Fruit fly (Drosophila melanogaster) whole organism: ENCODE data around the gene cue.

ENCODE experiments used
- CG8478 ChIP-seq: fragments of >200 bp; optimal IDR thresholded peaks from 2 replicates; lab custom pipeline; 2018; ENCODE audit warnings: inconsistent platforms
- Dll ChIP-seq: fragments of >200 bp; optimal IDR thresholded peaks from 2 replicates; lab custom pipeline; 2017
- EcR ChIP-seq, 2 experiments: fragments of >200 bp; optimal IDR thresholded peaks; 2 replicates each; lab custom pipeline; 2017; ENCODE audit warnings: missing biosample characterization in 2 of 2, missing genetic modification characterization in 2 of 2, missing genetic modification reagents in 2 of 2
- pan ChIP-seq: fragments of >200 bp; optimal IDR thresholded peaks from 2 replicates; lab custom pipeline; 2017
- psq ChIP-seq: fragments of >200 bp; optimal IDR thresholded peaks from 2 replicates; lab custom pipeline; 2017
- usp ChIP-seq: fragments of >200 bp; optimal IDR thresholded peaks from 2 replicates; lab custom pipeline; 2017; ENCODE audit warnings: missing biosample characterization, missing genetic modification characterization, mixed read lengths

The cue gene

DNA sequence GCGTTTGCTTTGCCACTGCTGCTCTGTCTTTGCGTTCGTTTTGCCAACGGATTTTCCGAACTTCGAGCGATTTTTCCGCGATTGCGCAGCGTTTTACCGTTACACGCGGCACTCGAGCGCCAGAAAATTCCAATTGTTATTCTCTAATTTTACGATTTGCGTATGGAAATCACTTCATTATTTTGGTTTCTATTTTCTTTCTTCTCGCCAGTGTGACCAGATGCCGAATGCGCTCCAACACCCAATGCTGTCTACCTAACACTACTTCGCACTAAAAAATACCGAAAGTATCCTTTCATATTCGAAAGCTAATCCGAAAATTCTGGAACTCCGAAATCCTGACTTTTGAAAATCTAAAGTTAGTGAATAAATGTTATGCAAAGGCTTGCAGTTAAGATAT, 20.7 kb downstream of the cue start, which contains the start of gene CG12084:
Gene CG12084, minus strand, starts transcription at position 236 of the 400 bp plus-strand sequence.
- TF ChIP-seq Dll: no peak
- TF ChIP-seq psq: no peak
- no peak for TF ChIP-seq CG8478
- no peak for TF ChIP-seq EcR (GFP tag; optimal IDR thresholded peaks at IDR 0.05; lab: Kevin White, UChicago)

DNA sequence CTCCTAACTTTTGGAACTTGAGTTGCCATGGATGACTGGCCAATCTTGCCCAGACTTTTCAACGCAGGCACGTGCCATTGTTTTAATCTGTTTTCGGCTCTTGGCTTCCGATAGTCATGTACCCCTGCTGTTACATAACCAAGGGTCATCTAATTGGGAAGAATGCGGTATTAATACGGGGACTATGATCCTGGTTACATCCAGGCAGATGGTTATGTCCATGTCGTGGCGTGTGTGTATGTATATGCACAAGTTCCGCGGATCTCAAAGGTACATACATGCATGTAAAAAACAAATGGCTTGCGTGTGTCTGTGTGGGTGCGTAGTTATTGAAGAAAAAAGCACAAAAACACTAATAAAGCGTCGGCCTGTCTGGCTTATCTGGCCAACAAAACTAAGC, 21.3 kb downstream of the cue start:
- TF ChIP-seq Dll: no peak
- TF ChIP-seq usp (GFP tag; lab: Kevin White, UChicago): no peak
- TF ChIP-seq pan: no peak
- TF ChIP-seq psq: no peak
- TF ChIP-seq CG8478: no peak
- TF ChIP-seq EcR (GFP tag; optimal IDR thresholded peaks at IDR 0.05; lab: Kevin White, UChicago): no peak

DNA sequence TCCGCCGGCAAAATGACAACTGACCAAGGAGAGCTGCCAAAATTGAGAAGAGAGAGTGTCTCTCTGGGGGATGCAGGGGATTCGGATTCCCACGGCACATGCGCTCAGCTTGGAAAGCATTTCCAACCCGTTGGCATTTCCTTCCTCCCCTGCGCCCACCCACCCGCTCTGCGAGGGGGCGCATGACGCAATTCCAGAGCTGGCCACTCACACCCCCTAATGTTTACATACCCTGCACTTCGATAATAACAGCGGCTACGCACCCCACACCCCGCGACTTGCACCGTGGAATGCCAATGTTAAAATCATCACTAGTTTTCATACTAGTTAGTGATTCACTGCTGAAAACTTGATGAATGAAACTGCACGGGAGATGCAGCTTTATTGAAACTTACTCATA, 27.5 kb downstream of the cue start, which contains the start of gene stet:
Gene stet, minus strand, starts transcription at position 25 of the 400 bp plus-strand sequence.
- no peak for TF ChIP-seq pan
- no peak for TF ChIP-seq CG8478
- TF ChIP-seq psq: no peak
- no peak for TF ChIP-seq Dll
- no peak for TF ChIP-seq EcR (GFP tag; optimal IDR thresholded peaks at IDR 0.05; lab: Kevin White, UChicago)
- TF ChIP-seq usp (GFP tag; lab: Kevin White, UChicago): no peak

DNA sequence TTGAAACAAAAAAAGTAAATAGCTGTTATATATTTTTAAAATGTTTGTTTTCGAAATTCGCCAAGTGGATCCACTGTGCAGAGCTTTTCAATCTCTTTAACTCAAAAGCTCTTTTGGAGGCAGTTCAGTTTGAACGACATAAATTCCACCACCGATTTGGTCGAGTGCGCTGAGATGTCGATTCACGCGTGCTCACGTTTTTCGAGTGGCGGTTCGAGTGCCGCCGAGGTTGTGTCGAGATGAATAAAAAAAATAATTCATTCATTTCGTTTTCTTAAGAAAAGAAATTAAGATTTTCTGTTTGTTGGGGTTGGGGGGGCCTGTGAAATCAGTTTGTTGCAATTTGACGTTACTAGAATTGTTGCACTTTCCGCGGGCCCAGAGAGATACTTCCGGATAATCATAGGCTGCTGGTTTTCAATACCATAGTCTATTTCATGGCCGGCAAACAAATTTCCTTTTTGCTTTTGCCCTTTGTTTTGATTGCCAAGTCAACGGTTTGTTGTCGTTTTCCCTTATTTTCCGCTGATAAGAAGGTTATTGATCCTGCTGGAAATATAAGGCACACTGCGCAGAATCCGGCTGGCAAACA, 28.4 kb downstream of the cue start:
- TF ChIP-seq Dll (no peak), CG8478 (no peak), usp (GFP tag; lab: Kevin White, UChicago) (no peak), psq (no peak), pan (no peak), EcR (GFP tag; optimal IDR thresholded peaks at IDR 0.05; lab: Kevin White, UChicago) (no peak)

DNA sequence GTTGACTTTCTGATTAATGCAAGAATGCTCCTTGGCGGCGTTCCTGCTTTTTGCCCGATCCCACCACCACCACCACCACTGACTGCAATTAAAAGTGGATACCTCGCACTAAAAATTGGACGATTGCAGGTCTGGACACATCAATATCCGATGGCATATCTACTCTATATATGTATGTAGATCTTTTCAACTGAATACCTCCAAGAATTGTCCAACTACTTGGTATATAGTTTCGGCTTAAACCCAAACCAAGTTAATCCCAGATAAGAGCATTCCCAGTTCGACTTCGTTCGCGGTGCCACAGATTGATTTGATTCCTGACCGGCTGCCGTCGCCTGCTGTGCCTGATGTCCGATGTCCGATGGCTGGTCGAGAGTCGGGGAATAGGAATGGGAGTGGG, 32.3 kb downstream of the cue start:
- no peak for TF ChIP-seq psq
- no peak for TF ChIP-seq usp (GFP tag; lab: Kevin White, UChicago)
- no peak for TF ChIP-seq pan
- no peak for TF ChIP-seq Dll
- TF ChIP-seq CG8478: no peak
- TF ChIP-seq EcR (GFP tag; optimal IDR thresholded peaks at IDR 0.05; lab: Kevin White, UChicago): no peak

DNA sequence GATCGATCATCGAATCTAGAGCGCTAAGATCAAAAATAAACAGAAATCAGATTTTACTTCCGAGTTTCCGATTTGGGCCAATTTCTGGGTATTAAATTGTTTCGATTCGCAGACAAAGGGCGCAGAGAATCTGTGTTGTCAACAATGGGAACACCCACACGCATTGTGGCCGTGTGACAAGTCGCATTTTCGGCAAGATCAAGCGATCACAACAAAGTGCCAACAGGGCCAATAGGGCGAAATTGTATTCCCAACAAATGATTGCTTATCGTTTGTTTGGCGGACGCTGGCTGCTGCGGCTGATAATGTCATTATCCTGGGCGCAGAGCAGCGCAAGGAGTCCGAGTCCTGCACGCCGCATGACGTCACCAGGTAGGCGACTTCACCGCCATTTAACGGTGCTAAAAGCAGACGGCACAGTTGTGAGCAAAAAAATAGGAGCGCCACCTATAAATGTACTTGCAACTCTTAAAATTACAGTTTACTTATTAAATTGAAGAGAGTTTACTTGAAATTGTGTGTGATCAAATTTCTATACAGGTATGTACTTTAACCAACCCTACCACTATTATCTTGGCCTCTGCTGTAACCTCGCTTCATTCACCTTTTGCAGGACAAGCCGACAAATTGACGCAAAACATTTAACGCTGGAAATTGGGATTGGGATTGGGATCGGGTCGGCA, 37.9 kb downstream of the cue start:
- TF ChIP-seq psq (no peak), pan (no peak), EcR (GFP tag; optimal IDR thresholded peaks at IDR 0.05; lab: Kevin White, UChicago) (no peak), CG8478 (no peak), Dll (no peak), usp (GFP tag; lab: Kevin White, UChicago) (no peak)

DNA sequence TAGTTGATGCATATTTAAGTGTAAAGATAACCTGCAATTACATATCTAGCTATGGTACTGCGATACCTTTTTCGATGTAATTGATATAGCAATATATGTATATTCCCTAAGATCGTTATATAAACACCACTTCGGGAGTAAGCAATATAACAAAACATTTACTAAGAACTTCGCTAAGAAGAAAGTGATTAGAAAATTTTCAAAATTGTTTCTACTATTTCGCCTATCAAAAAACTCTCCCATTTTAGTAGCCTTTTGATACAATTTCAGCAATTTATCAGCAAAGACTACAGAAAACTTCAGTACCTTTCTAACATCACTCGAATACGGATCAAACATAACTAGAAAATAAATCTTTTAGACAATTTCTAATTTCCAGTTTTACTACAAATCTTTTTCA, 39.8 kb downstream of the cue start, which contains the start of gene robl62A:
Gene robl62A, plus strand, starts transcription at position 301 of the 400 bp plus-strand sequence.
- TF ChIP-seq CG8478 (no peak), EcR (GFP tag; optimal IDR thresholded peaks at IDR 0.05; lab: Kevin White, UChicago) (no peak), usp (GFP tag; lab: Kevin White, UChicago) (no peak), pan (no peak), Dll (no peak), psq (no peak)

DNA sequence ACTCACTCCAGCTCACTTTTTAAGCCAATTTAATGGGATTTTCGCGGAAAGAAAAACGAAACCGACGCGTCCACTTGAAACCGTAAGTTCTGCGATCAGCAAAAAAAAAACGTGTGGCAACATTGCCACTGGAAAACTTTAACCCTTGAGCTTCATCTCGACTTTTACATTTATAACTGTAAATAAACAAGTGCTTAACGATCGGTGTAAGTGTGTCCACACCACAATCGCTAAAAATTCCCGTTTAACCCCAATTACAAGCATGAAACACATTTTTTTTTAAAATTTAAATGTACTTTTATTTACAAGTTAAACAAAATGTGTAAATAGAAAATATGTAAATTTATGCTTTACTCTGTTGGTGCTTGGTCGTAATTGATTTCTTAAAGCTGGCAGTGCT, 41.9 kb downstream of the cue start, which contains the start of gene Ptp61F:
Gene Ptp61F, minus strand, starts transcription at position 101 of the 400 bp plus-strand sequence.
- TF ChIP-seq EcR (GFP tag; optimal IDR thresholded peaks at IDR 0.05; lab: Kevin White, UChicago): no peak
- TF ChIP-seq psq: no peak
- no peak for TF ChIP-seq CG8478
- TF ChIP-seq pan: no peak
- TF ChIP-seq Dll: no peak
- TF ChIP-seq usp (GFP tag; lab: Kevin White, UChicago): no peak

DNA sequence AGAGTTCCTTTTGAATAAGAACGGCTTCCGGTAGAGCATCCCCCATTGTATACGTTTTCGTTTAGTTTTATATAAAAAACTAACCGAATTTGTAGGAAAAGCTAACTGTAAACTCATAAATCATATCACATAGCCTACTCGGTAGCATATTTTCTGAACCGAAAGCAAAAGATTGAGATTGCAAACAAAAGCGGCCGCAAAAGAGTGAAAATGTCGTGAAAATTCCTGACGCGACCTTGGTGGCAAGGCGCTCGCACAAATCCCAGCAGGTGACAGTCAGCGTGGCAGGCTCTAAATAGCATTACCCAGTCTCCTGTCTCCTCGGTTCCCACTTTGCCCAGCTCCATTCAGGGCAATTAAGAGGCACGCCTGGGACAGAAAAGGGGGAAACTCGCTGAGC, 45.1 kb downstream of the cue start, which contains the start of gene Naa30B:
Gene Naa30B, minus strand, starts transcription at position 101 of the 400 bp plus-strand sequence.
- TF ChIP-seq CG8478 (no peak), Dll (no peak), pan (no peak), psq (no peak), EcR (GFP tag; optimal IDR thresholded peaks at IDR 0.05; lab: Kevin White, UChicago) (no peak), usp (GFP tag; lab: Kevin White, UChicago) (no peak)

DNA sequence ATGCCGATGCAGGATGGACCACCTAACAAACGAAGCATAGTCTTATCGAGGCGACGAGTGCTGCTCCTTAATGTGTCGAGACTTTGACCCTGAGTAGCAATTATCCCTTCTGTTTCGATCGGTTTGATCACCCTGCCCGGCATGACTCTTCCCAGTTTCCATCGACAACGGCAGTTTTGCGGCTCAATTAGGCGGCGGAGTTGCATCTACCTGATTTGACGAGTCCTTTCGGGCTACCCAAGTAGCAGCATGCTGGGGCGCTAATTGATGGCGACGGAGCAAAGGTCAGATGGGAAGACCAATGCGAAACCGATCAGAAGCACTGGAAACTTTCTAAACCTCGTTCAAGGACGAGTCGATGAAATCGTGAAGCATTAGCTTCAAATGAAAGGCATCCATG, 46.0 kb downstream of the cue start:
- TF ChIP-seq pan (no peak), usp (GFP tag; lab: Kevin White, UChicago) (no peak), CG8478 (no peak), psq (no peak)

DNA sequence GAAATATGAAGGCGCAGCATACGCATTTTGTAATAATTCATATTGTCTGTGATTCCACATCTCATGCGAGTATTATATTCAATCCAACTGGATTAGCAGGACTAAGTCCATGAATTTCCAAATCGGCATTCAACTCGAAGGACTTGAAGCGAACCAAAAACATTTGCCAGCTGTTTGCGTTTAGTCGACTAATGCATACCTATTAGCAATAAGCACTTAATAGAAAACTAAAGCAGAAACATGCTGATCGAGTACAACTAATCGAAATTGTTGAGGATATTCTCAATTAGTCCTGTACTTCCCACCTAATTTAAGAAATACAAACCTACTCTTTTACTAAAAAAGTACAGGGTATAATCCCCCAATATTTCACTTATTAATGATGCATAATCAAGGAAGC, 47.8 kb downstream of the cue start:
- TF ChIP-seq psq (no peak), EcR (GFP tag; optimal IDR thresholded peaks at IDR 0.05; lab: Kevin White, UChicago) (no peak), CG8478 (no peak)

DNA sequence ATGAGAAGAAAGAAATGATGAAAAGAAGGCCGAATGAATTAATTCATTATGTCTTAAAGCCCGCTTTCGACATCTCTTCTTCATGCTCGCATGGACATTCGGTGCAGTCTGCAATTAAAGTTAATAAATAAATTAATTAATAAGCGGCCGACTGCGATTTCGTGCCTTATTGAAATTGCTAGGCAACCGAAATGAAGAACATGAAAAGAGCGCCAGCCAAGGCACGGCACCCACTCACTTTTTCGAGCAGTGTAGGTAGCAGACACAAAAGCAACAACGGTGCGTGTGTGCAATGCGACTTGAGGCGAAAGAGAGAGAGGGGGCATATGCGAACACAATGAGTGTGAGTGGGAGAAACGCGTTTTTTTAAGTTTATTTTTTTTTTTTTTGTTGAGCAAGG, 52.6 kb downstream of the cue start:
- no peak for TF ChIP-seq Dll
- TF ChIP-seq pan: no peak
- no peak for TF ChIP-seq psq
- no peak for TF ChIP-seq EcR (GFP tag; optimal IDR thresholded peaks at IDR 0.05; lab: Kevin White, UChicago)
- no peak for TF ChIP-seq CG8478
- no peak for TF ChIP-seq usp (GFP tag; lab: Kevin White, UChicago)

DNA sequence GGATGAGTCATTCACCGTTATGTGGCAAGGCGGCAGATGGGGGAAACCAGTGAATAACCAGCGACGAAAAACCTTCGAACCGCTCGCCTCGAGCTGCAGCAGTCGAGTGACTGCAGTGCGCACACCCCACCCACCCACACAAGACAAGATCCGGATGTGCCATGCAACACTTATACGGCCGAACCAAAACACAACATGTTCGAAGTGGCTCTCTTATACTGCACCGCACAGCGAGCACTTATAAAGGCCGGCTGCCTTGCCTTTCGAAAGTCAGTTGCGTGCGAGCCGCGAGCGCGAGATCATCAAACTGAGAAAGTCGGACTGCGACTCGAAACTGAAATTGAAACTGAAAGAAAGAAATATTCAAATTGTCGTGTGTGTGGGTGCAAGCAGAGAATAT, 53.5 kb downstream of the cue start, which contains the start of gene rho:
Gene rho, plus strand, starts transcription at position 265 of the 400 bp plus-strand sequence.
- no peak for TF ChIP-seq CG8478
- TF ChIP-seq Dll: peak; percentile 27
- TF ChIP-seq usp (GFP tag; lab: Kevin White, UChicago): no peak
- no peak for TF ChIP-seq EcR (GFP tag; optimal IDR thresholded peaks at IDR 0.05; lab: Kevin White, UChicago)
